Fruit fly (Drosophila melanogaster) ovary, adult (tissue): ENCODE data around the gene CG9171.

ENCODE experiments used
- CG17801 ChIP-seq: fragments of 200-800 bp; optimal IDR thresholded peaks from 2 replicates; lab custom pipeline; 2019; ENCODE audit warnings: missing biosample characterization, mild to moderate bottlenecking, missing genetic modification characterization, moderate library complexity; ENCODE audit not compliant: partially characterized antibody

The CG9171 gene

dm6 chr2L:5789268-5789667 is 10.8 kb downstream of the CG9171 start:
- TF ChIP-seq CG17801 (GFP tag; lab: Kevin White, UChicago) = no peak

dm6 chr2L:5783731-5784130 is 16.3 kb downstream of the CG9171 start, which contains the start of gene CG31913:
CG31913 (plus strand) TSS chr2L:5784031.
- TF ChIP-seq CG17801 (GFP tag; lab: Kevin White, UChicago) = no peak

- no peak for TF ChIP-seq CG17801 (GFP tag; lab: Kevin White, UChicago)
Measured at dm6 chr2L:5782866-5783265, 17.2 kb downstream of the CG9171 start.

- TF ChIP-seq CG17801 (GFP tag; lab: Kevin White, UChicago) = no peak
Measured at dm6 chr2L:5781181-5781580, 18.9 kb downstream of the CG9171 start.

dm6 chr2L:5780703-5781102 is 19.4 kb downstream of the CG9171 start:
- TF ChIP-seq CG17801 (GFP tag; lab: Kevin White, UChicago) = no peak

dm6 chr2L:5778157-5778556 is 21.9 kb downstream of the CG9171 start:
- no peak for TF ChIP-seq CG17801 (GFP tag; lab: Kevin White, UChicago)

- TF ChIP-seq CG17801 (GFP tag; lab: Kevin White, UChicago) = no peak
Measured at dm6 chr2L:5772262-5772661, 27.8 kb downstream of the CG9171 start.

dm6 chr2L:5771179-5771578 is 28.9 kb downstream of the CG9171 start:
- no peak for TF ChIP-seq CG17801 (GFP tag; lab: Kevin White, UChicago)

- TF ChIP-seq CG17801 (GFP tag; lab: Kevin White, UChicago) = no peak
Measured at dm6 chr2L:5766498-5767008, 33.5 kb downstream of the CG9171 start.

- TF ChIP-seq CG17801 (GFP tag; lab: Kevin White, UChicago) = no peak
Measured at dm6 chr2L:5766042-5766441, 34.0 kb downstream of the CG9171 start, which contains the start of gene obst-E. obst-E (minus strand) TSS chr2L:5766142.

- no peak for TF ChIP-seq CG17801 (GFP tag; lab: Kevin White, UChicago)
Measured at dm6 chr2L:5765139-5765538, 34.9 kb downstream of the CG9171 start.

- TF ChIP-seq CG17801 (GFP tag; lab: Kevin White, UChicago) = no peak
Measured at dm6 chr2L:5751448-5751847, 48.6 kb downstream of the CG9171 start.

- no peak for TF ChIP-seq CG17801 (GFP tag; lab: Kevin White, UChicago)
Measured at dm6 chr2L:5748188-5748587, 51.9 kb downstream of the CG9171 start.

dm6 chr2L:5745857-5746256 is 54.2 kb downstream of the CG9171 start, which contains the start of gene CG11029:
CG11029 (plus strand) TSS chr2L:5746157.
- TF ChIP-seq CG17801 (GFP tag; lab: Kevin White, UChicago) = no peak

- peak; percentile 19 for TF ChIP-seq CG17801 (GFP tag; lab: Kevin White, UChicago)
Measured at dm6 chr2L:5743537-5744148, 56.4 kb downstream of the CG9171 start.

dm6 chr2L:5742437-5742836 is 57.6 kb downstream of the CG9171 start:
- TF ChIP-seq CG17801 (GFP tag; lab: Kevin White, UChicago) = no peak
